Worm (Caenorhabditis elegans) whole organism, young adult: ENCODE results near the gene Y40C5A.4.

ENCODE experiments used
- B0261.1 ChIP-seq: sonication (generic microtip); optimal IDR thresholded peaks from 2 replicates; lab custom pipeline; 2016; ENCODE audit warnings: mild to moderate bottlenecking, missing genetic modification characterization, moderate library complexity, missing compliant biosample characterization
- B0336.3 ChIP-seq: fragments of 200-800 bp; sonication (Bioruptor generic); IDR thresholded peaks from 2 replicates; pipeline ENCODE4 v1.3.6; 2022; ENCODE audit warnings: missing genetic modification characterization, missing compliant biosample characterization
- F10E7.11 ChIP-seq: sonication (generic microtip); optimal IDR thresholded peaks from 2 replicates; lab custom pipeline; 2017; ENCODE audit warnings: mild to moderate bottlenecking, missing genetic modification characterization, moderate library complexity, missing compliant biosample characterization
- F37B4.10 ChIP-seq: fragments of 200-800 bp; sonication (Bioruptor generic); IDR thresholded peaks from 2 replicates; pipeline ENCODE4 v1.3.6; 2022; ENCODE audit warnings: missing genetic modification characterization, missing compliant biosample characterization
- F39B2.1 ChIP-seq: fragments of 200-800 bp; sonication (Bioruptor generic); IDR thresholded peaks from 2 replicates; pipeline ENCODE4 v1.3.6; 2022; ENCODE audit warnings: missing genetic modification reagents, missing genetic modification characterization, missing compliant biosample characterization
- F57A8.1 ChIP-seq: fragments of 200-800 bp; sonication (Bioruptor generic); optimal IDR thresholded peaks from 2 replicates; lab custom pipeline; 2018; ENCODE audit warnings: mild to moderate bottlenecking, missing genetic modification characterization, moderate library complexity, missing compliant biosample characterization
- T07F8.4 ChIP-seq: sonication (generic microtip); optimal IDR thresholded peaks from 2 replicates; lab custom pipeline; 2016; ENCODE audit warnings: mild to moderate bottlenecking, missing genetic modification characterization, moderate library complexity, missing compliant biosample characterization
- Y53F4B.3 ChIP-seq: fragments of 200-800 bp; sonication (Bioruptor generic); IDR thresholded peaks from 2 replicates; pipeline ENCODE4 v1.3.6; 2022; ENCODE audit warnings: missing genetic modification reagents, missing genetic modification characterization, missing compliant biosample characterization
- Y53G8AR.9 ChIP-seq: fragments of 200-800 bp; sonication (Bioruptor generic); conservative IDR thresholded peaks from 2 replicates; pipeline ENCODE4 v1.3.6; 2022; ENCODE audit warnings: missing genetic modification reagents, missing genetic modification characterization, missing compliant biosample characterization
- ZK185.1 ChIP-seq: sonication (generic microtip); optimal IDR thresholded peaks from 2 replicates; lab custom pipeline; 2016; ENCODE audit warnings: mild to moderate bottlenecking, missing genetic modification characterization, missing compliant biosample characterization; ENCODE audit not compliant: poor library complexity, severe bottlenecking
- ama-1 ChIP-seq, 3 experiments: fragments of 150-350 bp in 1 of 3; sonication (generic microtip) in 2 of 3; optimal IDR thresholded peaks; 2 replicates each; lab custom pipeline; 2014 to 2018; ENCODE audit warnings: missing biosample characterization in 2 of 3, missing genetic modification characterization in 2 of 3, missing genetic modification reagents in 2 of 3
- aptf-2 ChIP-seq: fragments of 200-800 bp; sonication (Bioruptor generic); conservative IDR thresholded peaks from 2 replicates; pipeline ENCODE4 v1.3.6; 2022; ENCODE audit warnings: missing genetic modification reagents, missing genetic modification characterization, missing compliant biosample characterization
- atf-7 ChIP-seq: sonication (generic microtip); optimal IDR thresholded peaks from 2 replicates; lab custom pipeline; 2017; ENCODE audit warnings: mild to moderate bottlenecking, missing genetic modification characterization, missing compliant biosample characterization
- attf-6 ChIP-seq: fragments of 200-800 bp; sonication (Bioruptor generic); IDR thresholded peaks from 2 replicates; pipeline ENCODE4 v1.3.6; 2022; ENCODE audit warnings: missing genetic modification reagents, missing genetic modification characterization, missing compliant biosample characterization
- ceh-58 ChIP-seq: fragments of 200-800 bp; sonication (Bioruptor generic); IDR thresholded peaks from 2 replicates; pipeline ENCODE4 v1.3.6; 2022; ENCODE audit warnings: missing genetic modification characterization, missing compliant biosample characterization
- ceh-79 ChIP-seq: sonication (generic microtip); optimal IDR thresholded peaks from 2 replicates; lab custom pipeline; 2017; ENCODE audit warnings: mild to moderate bottlenecking, missing genetic modification characterization, missing compliant biosample characterization
- efl-1 ChIP-seq: fragments of 150-350 bp; optimal IDR thresholded peaks from 2 replicates; lab custom pipeline; 2014; ENCODE audit warnings: missing biosample characterization, missing genetic modification reagents, missing genetic modification characterization
- egl-18 ChIP-seq: fragments of 200-800 bp; sonication (Bioruptor generic); IDR thresholded peaks from 2 replicates; pipeline ENCODE4 v1.3.6; 2022; ENCODE audit warnings: missing genetic modification reagents, missing genetic modification characterization, missing compliant biosample characterization
- fkh-3 ChIP-seq: sonication (generic microtip); optimal IDR thresholded peaks from 2 replicates; lab custom pipeline; 2016; ENCODE audit warnings: mild to moderate bottlenecking, missing genetic modification characterization, missing compliant biosample characterization
- him-1 ChIP-seq: sonication (generic microtip); optimal IDR thresholded peaks from 2 replicates; lab custom pipeline; 2016; ENCODE audit warnings: missing genotype, missing genetic modification reagents, missing genetic modification characterization, missing compliant biosample characterization
- hmg-1.2 ChIP-seq: fragments of 200-800 bp; sonication (Bioruptor generic); IDR thresholded peaks from 2 replicates; pipeline ENCODE4 v1.3.6; 2022; ENCODE audit warnings: missing genetic modification reagents, missing genetic modification characterization, missing compliant biosample characterization
- hrde-1 ChIP-seq: sonication (generic microtip); optimal IDR thresholded peaks from 2 replicates; lab custom pipeline; 2016; ENCODE audit warnings: missing genetic modification characterization, mild to moderate bottlenecking, missing compliant biosample characterization, moderate library complexity, missing genotype, missing genetic modification reagents, borderline replicate concordance
- hsf-1 ChIP-seq: fragments of 200-800 bp; sonication (Bioruptor generic); IDR thresholded peaks from 2 replicates; pipeline ENCODE4 v1.3.6; 2022; ENCODE audit warnings: missing genetic modification reagents, missing genetic modification characterization, missing compliant biosample characterization
- let-526 ChIP-seq: fragments of 200-800 bp; sonication (Bioruptor generic); IDR thresholded peaks from 2 replicates; pipeline ENCODE4 v1.3.6; 2022; ENCODE audit warnings: missing genetic modification reagents, missing genetic modification characterization, missing compliant biosample characterization
- let-607 ChIP-seq, 2 experiments: fragments of 200-800 bp in 1 of 2; sonication (Bioruptor generic) in 1 of 2; sonication (generic microtip) in 1 of 2; optimal IDR thresholded peaks; 2 replicates each; lab custom pipeline; 2016 to 2018; ENCODE audit warnings: mild to moderate bottlenecking in 2 of 2, missing compliant biosample characterization in 2 of 2, missing genetic modification characterization in 2 of 2, moderate library complexity in 2 of 2, missing genotype in 1 of 2
- lin-26 ChIP-seq: fragments of 200-800 bp; sonication (Bioruptor generic); IDR thresholded peaks from 2 replicates; pipeline ENCODE4 v1.3.6; 2022; ENCODE audit warnings: missing genetic modification reagents, missing genetic modification characterization, missing compliant biosample characterization
- lin-35 ChIP-seq, 3 experiments: fragments of 150-350 bp in 2 of 3; sonication (generic microtip) in 1 of 3; optimal IDR thresholded peaks; 2 replicates each; lab custom pipeline; 2014 to 2018; ENCODE audit warnings: missing biosample characterization in 3 of 3, missing genetic modification characterization in 3 of 3, missing genetic modification reagents in 3 of 3
- lin-54 ChIP-seq: fragments of 200-800 bp; sonication (Bioruptor generic); optimal IDR thresholded peaks from 2 replicates; lab custom pipeline; 2018; ENCODE audit warnings: mild to moderate bottlenecking, missing genetic modification characterization, missing compliant biosample characterization
- lir-1 ChIP-seq: fragments of 200-800 bp; sonication (Bioruptor generic); conservative IDR thresholded peaks from 2 replicates; pipeline ENCODE4 v1.3.6; 2022; ENCODE audit warnings: missing genetic modification reagents, missing genetic modification characterization, missing compliant biosample characterization
- lsl-1 ChIP-seq: fragments of 200-800 bp; sonication (Bioruptor generic); optimal IDR thresholded peaks from 2 replicates; lab custom pipeline; 2018; ENCODE audit warnings: mild to moderate bottlenecking, missing genetic modification characterization, moderate library complexity, missing compliant biosample characterization
- madf-3 ChIP-seq: fragments of 200-800 bp; sonication (Bioruptor generic); IDR thresholded peaks from 2 replicates; pipeline ENCODE4 v1.3.6; 2022; ENCODE audit warnings: missing genetic modification reagents, missing genetic modification characterization, missing compliant biosample characterization
- madf-6 ChIP-seq: fragments of 200-800 bp; sonication (Bioruptor generic); IDR thresholded peaks from 2 replicates; pipeline ENCODE4 v1.3.6; 2022; ENCODE audit warnings: missing genetic modification reagents, missing genetic modification characterization, missing compliant biosample characterization
- madf-8 ChIP-seq: fragments of 200-800 bp; sonication (Bioruptor generic); conservative IDR thresholded peaks from 2 replicates; pipeline ENCODE4 v1.3.6; 2022; ENCODE audit warnings: missing genetic modification reagents, missing genetic modification characterization, missing compliant biosample characterization
- mcd-1 ChIP-seq: fragments of 200-800 bp; sonication (Bioruptor generic); IDR thresholded peaks from 2 replicates; pipeline ENCODE4 v1.3.6; 2022; ENCODE audit warnings: missing genetic modification reagents, missing genetic modification characterization, missing compliant biosample characterization
- mel-28 ChIP-seq: sonication (generic microtip); optimal IDR thresholded peaks from 2 replicates; lab custom pipeline; 2016; ENCODE audit warnings: borderline replicate concordance, mild to moderate bottlenecking, missing genetic modification characterization, missing compliant biosample characterization
- mxl-1 ChIP-seq: sonication (generic microtip); optimal IDR thresholded peaks from 2 replicates; lab custom pipeline; 2016; ENCODE audit warnings: missing genetic modification characterization, missing compliant biosample characterization
- nfya-2 ChIP-seq: fragments of 200-800 bp; sonication (Bioruptor generic); IDR thresholded peaks from 2 replicates; pipeline ENCODE4 v1.3.6; 2022; ENCODE audit warnings: missing genetic modification reagents, missing genetic modification characterization, missing compliant biosample characterization
- nhr-120 ChIP-seq: fragments of 200-800 bp; sonication (Bioruptor generic); IDR thresholded peaks from 2 replicates; pipeline ENCODE4 v1.3.6; 2022; ENCODE audit warnings: missing genetic modification characterization, missing compliant biosample characterization
- nhr-179 ChIP-seq: sonication (generic microtip); optimal IDR thresholded peaks from 2 replicates; lab custom pipeline; 2016; ENCODE audit warnings: mild to moderate bottlenecking, missing genetic modification characterization, missing compliant biosample characterization
- rec-8 ChIP-seq, 2 experiments: sonication (generic microtip); optimal IDR thresholded peaks; 2 replicates each; lab custom pipeline; 2016; ENCODE audit warnings: mild to moderate bottlenecking in 2 of 2, missing genetic modification characterization in 2 of 2, missing genetic modification reagents in 2 of 2, missing genotype in 2 of 2, missing biosample characterization in 1 of 2, missing compliant biosample characterization in 1 of 2, moderate library complexity in 1 of 2
- snpc-1.1 ChIP-seq: sonication (generic microtip); optimal IDR thresholded peaks from 2 replicates; lab custom pipeline; 2017; ENCODE audit warnings: missing genetic modification characterization, mild to moderate bottlenecking, missing compliant biosample characterization, antibody characterized with exemption, moderate library complexity, missing genotype, missing genetic modification reagents; ENCODE audit not compliant: insufficient read depth
- snpc-3.4 ChIP-seq: sonication (generic microtip); optimal IDR thresholded peaks from 2 replicates; lab custom pipeline; 2017; ENCODE audit warnings: missing genetic modification characterization, mild to moderate bottlenecking, missing compliant biosample characterization, antibody characterized with exemption, moderate library complexity, missing genotype, missing genetic modification reagents
- snpc-4 ChIP-seq, 5 experiments: fragments of 150-350 bp in 1 of 5; sonication (generic microtip) in 4 of 5; optimal IDR thresholded peaks; 2 replicates each; lab custom pipeline; 2014 to 2018; ENCODE audit warnings: missing genetic modification characterization in 5 of 5, missing biosample characterization in 3 of 5, antibody characterized with exemption in 2 of 5, mild to moderate bottlenecking in 2 of 5, missing compliant biosample characterization in 2 of 5, missing genotype in 2 of 5, moderate library complexity in 2 of 5, missing genetic modification reagents in 1 of 5
- tbp1 ChIP-seq: fragments of 200-800 bp; sonication (Bioruptor generic); optimal IDR thresholded peaks from 2 replicates; lab custom pipeline; 2018; ENCODE audit warnings: mild to moderate bottlenecking, missing genetic modification characterization, missing compliant biosample characterization
- xnd-1 ChIP-seq: sonication (generic microtip); optimal IDR thresholded peaks from 2 replicates; lab custom pipeline; 2016; ENCODE audit warnings: missing genotype, missing genetic modification reagents, missing genetic modification characterization, missing compliant biosample characterization
- ztf-22 ChIP-seq: fragments of 200-800 bp; sonication (Bioruptor generic); optimal IDR thresholded peaks from 2 replicates; lab custom pipeline; 2018; ENCODE audit warnings: mild to moderate bottlenecking, missing genetic modification characterization, moderate library complexity, missing compliant biosample characterization

Gene Y40C5A.4

ce11 chrIV:7312620-7313194, 52.2 kb downstream of the Y40C5A.4 start (continued):
- TF ChIP-seq nhr-179 (tag; lab: Kevin White, UChicago), result no peak
- no peak for TF ChIP-seq ZK185.1
- TF ChIP-seq hmg-1.2 (GFP tag; lab: Robert Waterston, UW), result no peak
- no peak; the same call in none of the 2 replicates for TF ChIP-seq madf-6 (GFP tag; lab: Robert Waterston, UW)
- no peak for TF ChIP-seq nfya-2
- TF ChIP-seq lir-1 (GFP tag; lab: Robert Waterston, UW), result no peak
- peak; percentile 50 for TF ChIP-seq lin-54 (GFP tag; lab: Kevin White, UChicago)
- TF ChIP-seq mel-28 (tag; lab: Kevin White, UChicago), result no peak
- no peak for TF ChIP-seq T07F8.4 (tag; lab: Kevin White, UChicago)
- no peak for TF ChIP-seq F39B2.1
- TF ChIP-seq F10E7.11, result no peak
- 0 out of 2 replicates have a peak, but pooled peaks have one; percentile 58 for TF ChIP-seq hsf-1 (GFP tag; lab: Robert Waterston, UW)
- no peak for TF ChIP-seq xnd-1 (tag; lab: Kevin White, UChicago)
- no peak for TF ChIP-seq efl-1 (GFP tag; lab: Kevin White, UChicago)
- no peak for TF ChIP-seq F57A8.1 (GFP tag; lab: Kevin White, UChicago)
- TF ChIP-seq nhr-120 (GFP tag; lab: Robert Waterston, UW), result no peak
- TF ChIP-seq ceh-58 (GFP tag; lab: Robert Waterston, UW), result no peak
- TF ChIP-seq madf-8 (GFP tag; lab: Robert Waterston, UW), result 0 out of 2 replicates have a peak, but pooled peaks have one; percentile 4
- TF ChIP-seq mcd-1 (GFP tag; lab: Robert Waterston, UW), result 0 out of 2 replicates have a peak, but pooled peaks have one; percentile 9
- peak; percentile 5; the same call in 1 of the 2 replicates for TF ChIP-seq lin-26 (GFP tag; lab: Robert Waterston, UW)
- TF ChIP-seq tbp1 (GFP tag; lab: Kevin White, UChicago), result peak; percentile 11
- no peak for TF ChIP-seq Y53F4B.3 (GFP tag; lab: Robert Waterston, UW)
- no peak for TF ChIP-seq let-526 (GFP tag; lab: Robert Waterston, UW)
- no peak for TF ChIP-seq egl-18
- no peak for TF ChIP-seq fkh-3 (tag; lab: Kevin White, UChicago)
- no peak for TF ChIP-seq B0261.1
- TF ChIP-seq attf-6 (GFP tag; lab: Robert Waterston, UW), result peak; percentile 77; the same call in 1 of the 2 replicates
- no peak for TF ChIP-seq let-607 (tag; optimal IDR thresholded peaks at IDR 0.05; lab: Kevin White, UChicago)
- peak; percentile 6; the same call in 1 of the 2 replicates for TF ChIP-seq madf-3 (GFP tag; lab: Robert Waterston, UW)
- TF ChIP-seq lin-35 (GFP tag; optimal IDR thresholded peaks at IDR 0.05; lab: Kevin White, UChicago), result no peak
- TF ChIP-seq snpc-1.1 (tag; lab: Kevin White, UChicago), result peak; percentile 18
- peak; percentile 51 for TF ChIP-seq snpc-3.4
- TF ChIP-seq hrde-1 (tag; lab: Kevin White, UChicago), result peak; percentile 50
- peak; percentile 79 for TF ChIP-seq B0336.3 (GFP tag; lab: Robert Waterston, UW)
- TF ChIP-seq ceh-79 (tag; lab: Kevin White, UChicago), result no peak
- TF ChIP-seq snpc-4 (GFP tag; optimal IDR thresholded peaks at IDR 0.05; lab: Kevin White, UChicago), result no peak
- TF ChIP-seq snpc-4 (tag; optimal IDR thresholded peaks at IDR 0.05; lab: Kevin White, UChicago), result peak in 1 of 4 experiments; percentile 57
- no peak for TF ChIP-seq Y53G8AR.9
- no peak for TF ChIP-seq atf-7 (tag; lab: Kevin White, UChicago)
- no peak for TF ChIP-seq ama-1 (optimal IDR thresholded peaks at IDR 0.05; lab: Kevin White, UChicago)
- TF ChIP-seq ama-1 (GFP tag; optimal IDR thresholded peaks at IDR 0.05; lab: Kevin White, UChicago), result peak in 1 of 2 experiments; percentile 58
- no peak for TF ChIP-seq F37B4.10 (GFP tag; lab: Robert Waterston, UW)
- no peak for TF ChIP-seq ztf-22 (GFP tag; lab: Kevin White, UChicago)
- no peak for TF ChIP-seq aptf-2 (GFP tag; lab: Robert Waterston, UW)
- no peak for TF ChIP-seq rec-8 (tag; optimal IDR thresholded peaks at IDR 0.05; lab: Kevin White, UChicago)
- TF ChIP-seq lsl-1 (GFP tag; lab: Kevin White, UChicago), result no peak
- no peak for TF ChIP-seq mxl-1 (tag; lab: Kevin White, UChicago)
- TF ChIP-seq him-1 (tag; lab: Kevin White, UChicago), result no peak
